Fruit fly (Drosophila melanogaster) whole organism, embryonic: ENCODE data around the gene eEF1delta.
A peak's percentile ranks its signal among the peaks of the same experiment; 100 is the strongest.

Experiments used
- Adf1 ChIP-seq: fragments of 200-800 bp; sonication (Bioruptor generic); IDR thresholded peaks from 2 replicates; pipeline ENCODE4 v1.3.6; 2022; ENCODE audit warnings: missing biosample characterization, missing genetic modification characterization
- CG12299 ChIP-seq: fragments of 200-800 bp; sonication (Bioruptor generic); optimal IDR thresholded peaks from 2 replicates; lab custom pipeline; 2018; ENCODE audit warnings: missing biosample characterization, mild to moderate bottlenecking, missing genetic modification characterization
- CG14710 ChIP-seq: fragments of 200-800 bp; sonication (Bioruptor generic); optimal IDR thresholded peaks from 3 replicates; lab custom pipeline; 2019; ENCODE audit warnings: missing biosample characterization, mild to moderate bottlenecking, missing genetic modification characterization, moderate library complexity
- CG15479 ChIP-seq: fragments of 200-800 bp; sonication (Bioruptor generic); optimal IDR thresholded peaks from 3 replicates; lab custom pipeline; 2019; ENCODE audit warnings: missing biosample characterization, mild to moderate bottlenecking, missing genetic modification characterization, moderate library complexity
- CG15601 ChIP-seq: fragments of 200-800 bp; sonication (Bioruptor generic); optimal IDR thresholded peaks from 3 replicates; lab custom pipeline; 2019; ENCODE audit warnings: missing biosample characterization, mild to moderate bottlenecking, missing genetic modification characterization, moderate library complexity
- CG1647 ChIP-seq: fragments of 200-800 bp; sonication (Bioruptor generic); optimal IDR thresholded peaks from 3 replicates; lab custom pipeline; 2016; ENCODE audit warnings: missing biosample characterization, missing genetic modification characterization
- CG17361 ChIP-seq: fragments of 200-800 bp; sonication (Bioruptor generic); IDR thresholded peaks from 3 replicates; pipeline ENCODE4 v1.3.6; 2022; ENCODE audit warnings: missing biosample characterization, missing genetic modification characterization
- CG1792 ChIP-seq: fragments of 200-800 bp; sonication (Bioruptor generic); optimal IDR thresholded peaks from 2 replicates; lab custom pipeline; 2016; ENCODE audit warnings: missing biosample characterization, missing genetic modification characterization
- CG2875 ChIP-seq: fragments of 200-800 bp; sonication (Bioruptor generic); optimal IDR thresholded peaks from 2 replicates; lab custom pipeline; 2017; ENCODE audit warnings: missing biosample characterization, mild to moderate bottlenecking, missing genetic modification characterization, missing genetic modification reagents
- CG31365 ChIP-seq: fragments of 200-800 bp; sonication (Bioruptor generic); optimal IDR thresholded peaks from 2 replicates; lab custom pipeline; 2018; ENCODE audit warnings: missing biosample characterization, mild to moderate bottlenecking, missing genetic modification characterization
- CG32767 ChIP-seq: fragments of 200-800 bp; sonication (Bioruptor generic); IDR thresholded peaks from 2 replicates; pipeline ENCODE4 v1.3.6; 2022; ENCODE audit warnings: missing biosample characterization, missing genetic modification characterization
- CG3281 ChIP-seq: fragments of 200-800 bp; sonication (Bioruptor generic); optimal IDR thresholded peaks from 3 replicates; lab custom pipeline; 2017; ENCODE audit warnings: missing biosample characterization, mild to moderate bottlenecking, missing genetic modification characterization
- CG33557 ChIP-seq: fragments of 200-800 bp; sonication (Bioruptor generic); optimal IDR thresholded peaks from 2 replicates; lab custom pipeline; 2019; ENCODE audit warnings: missing biosample characterization, mild to moderate bottlenecking, missing genetic modification characterization, moderate library complexity
- CG42726 ChIP-seq: fragments of 200-800 bp; sonication (Bioruptor generic); IDR thresholded peaks from 2 replicates; pipeline ENCODE4 v1.3.6; 2022; ENCODE audit warnings: missing biosample characterization, missing genetic modification characterization; ENCODE audit not compliant: partially characterized antibody
- CG4404 ChIP-seq: fragments of 200-800 bp; sonication (Bioruptor generic); IDR thresholded peaks from 2 replicates; pipeline ENCODE4 v1.3.6; 2022; ENCODE audit warnings: missing biosample characterization, missing genetic modification characterization
- CG4820 ChIP-seq: fragments of 200-800 bp; sonication (Bioruptor generic); optimal IDR thresholded peaks from 3 replicates; lab custom pipeline; 2016; ENCODE audit warnings: missing biosample characterization, missing genetic modification characterization
- CG4854 ChIP-seq: fragments of 200-800 bp; sonication (Bioruptor generic); optimal IDR thresholded peaks from 2 replicates; lab custom pipeline; 2016; ENCODE audit warnings: missing biosample characterization, missing genetic modification characterization, inconsistent platforms
- CG6272 ChIP-seq: fragments of 200-800 bp; sonication (Bioruptor generic); IDR thresholded peaks from 2 replicates; pipeline ENCODE4 v1.3.6; 2022; ENCODE audit warnings: missing biosample characterization, missing genetic modification characterization
- CG6683 ChIP-seq: fragments of 200-800 bp; sonication (Bioruptor generic); optimal IDR thresholded peaks from 2 replicates; lab custom pipeline; 2017; ENCODE audit warnings: missing biosample characterization, mild to moderate bottlenecking, missing genetic modification characterization, missing genetic modification reagents
- CG6791 ChIP-seq: fragments of 200-800 bp; sonication (Bioruptor generic); IDR thresholded peaks from 3 replicates; pipeline ENCODE4 v1.3.6; 2022; ENCODE audit warnings: missing biosample characterization, missing genetic modification characterization; ENCODE audit not compliant: partially characterized antibody
- CG7987 ChIP-seq: fragments of 200-800 bp; sonication (Bioruptor generic); optimal IDR thresholded peaks from 2 replicates; lab custom pipeline; 2018; ENCODE audit warnings: missing biosample characterization, mild to moderate bottlenecking, missing genetic modification characterization, moderate library complexity
- E2f2 ChIP-seq: fragments of 200-800 bp; sonication (Bioruptor generic); IDR thresholded peaks from 2 replicates; pipeline ENCODE4 v1.3.6; 2022; ENCODE audit warnings: missing biosample characterization, missing genetic modification characterization
- GATAe ChIP-seq: fragments of 200-800 bp; sonication (Bioruptor generic); conservative IDR thresholded peaks from 2 replicates; pipeline ENCODE4 v1.3.6; 2022; ENCODE audit warnings: missing biosample characterization, missing genetic modification characterization
- HHEX ChIP-seq: fragments of 200-800 bp; sonication (Bioruptor generic); optimal IDR thresholded peaks from 3 replicates; lab custom pipeline; 2017; ENCODE audit warnings: missing biosample characterization, mild to moderate bottlenecking, missing genetic modification characterization, missing genetic modification reagents
- HLH3B ChIP-seq: fragments of 200-800 bp; sonication (Bioruptor generic); IDR thresholded peaks from 2 replicates; pipeline ENCODE4 v1.3.6; 2022; ENCODE audit warnings: missing biosample characterization, missing genetic modification characterization
- HLH54F ChIP-seq: fragments of 200-800 bp; sonication (Bioruptor generic); optimal IDR thresholded peaks from 3 replicates; lab custom pipeline; 2016; ENCODE audit warnings: missing biosample characterization, missing genetic modification characterization
- MESR4 ChIP-seq: fragments of 200-800 bp; sonication (Bioruptor generic); optimal IDR thresholded peaks from 2 replicates; lab custom pipeline; 2018; ENCODE audit warnings: missing biosample characterization, mild to moderate bottlenecking, missing genetic modification characterization, moderate library complexity
- Max ChIP-seq: fragments of 200-800 bp; sonication (Bioruptor generic); optimal IDR thresholded peaks from 2 replicates; lab custom pipeline; 2016; ENCODE audit warnings: missing biosample characterization, mild to moderate bottlenecking, missing genetic modification characterization
- NK7.1 ChIP-seq: fragments of 200-800 bp; sonication (Bioruptor generic); optimal IDR thresholded peaks from 3 replicates; lab custom pipeline; 2016; ENCODE audit warnings: missing biosample characterization, missing genetic modification characterization
- Optix ChIP-seq: fragments of 200-800 bp; sonication (Bioruptor generic); IDR thresholded peaks from 3 replicates; pipeline ENCODE4 v1.3.6; 2022; ENCODE audit warnings: missing biosample characterization, missing genetic modification characterization
- Ssrp ChIP-seq: fragments of 200-800 bp; sonication (Bioruptor generic); optimal IDR thresholded peaks from 2 replicates; lab custom pipeline; 2018; ENCODE audit warnings: missing biosample characterization, mild to moderate bottlenecking, missing genetic modification characterization, moderate library complexity
- Tbp ChIP-seq: fragments of >200 bp; optimal IDR thresholded peaks from 2 replicates; lab custom pipeline; 2018; ENCODE audit warnings: missing biosample characterization, missing genetic modification characterization
- abd-A ChIP-seq: fragments of 200-800 bp; sonication (Bioruptor generic); optimal IDR thresholded peaks from 3 replicates; lab custom pipeline; 2019; ENCODE audit warnings: missing biosample characterization, mild to moderate bottlenecking, missing genetic modification characterization, moderate library complexity
- amos ChIP-seq: fragments of 200-800 bp; sonication (Bioruptor generic); IDR thresholded peaks from 2 replicates; pipeline ENCODE4 v1.3.6; 2022; ENCODE audit warnings: missing biosample characterization, missing genetic modification characterization; ENCODE audit not compliant: partially characterized antibody
- ato ChIP-seq: fragments of 200-800 bp; sonication (Bioruptor generic); IDR thresholded peaks from 2 replicates; pipeline ENCODE4 v1.3.6; 2022; ENCODE audit warnings: missing biosample characterization, missing genetic modification characterization; ENCODE audit not compliant: partially characterized antibody
- bcd ChIP-seq: fragments of 200-800 bp; sonication (Bioruptor generic); optimal IDR thresholded peaks from 2 replicates; lab custom pipeline; 2017; ENCODE audit warnings: missing biosample characterization, mild to moderate bottlenecking, missing genetic modification characterization
- bigmax ChIP-seq: fragments of 200-800 bp; sonication (Bioruptor generic); optimal IDR thresholded peaks from 2 replicates; lab custom pipeline; 2018; ENCODE audit warnings: missing biosample characterization, mild to moderate bottlenecking, missing genetic modification characterization
- caup ChIP-seq: fragments of 200-800 bp; sonication (Bioruptor generic); optimal IDR thresholded peaks from 3 replicates; lab custom pipeline; 2017; ENCODE audit warnings: missing biosample characterization, mild to moderate bottlenecking, missing genetic modification characterization, moderate library complexity; ENCODE audit not compliant: severe bottlenecking
- crol ChIP-seq: fragments of 200-800 bp; sonication (Bioruptor generic); IDR thresholded peaks from 2 replicates; pipeline ENCODE4 v1.3.6; 2022; ENCODE audit warnings: missing biosample characterization, missing genetic modification characterization
- en ChIP-seq: fragments of 200-800 bp; sonication (Bioruptor generic); optimal IDR thresholded peaks from 2 replicates; lab custom pipeline; 2016; ENCODE audit warnings: missing biosample characterization, missing genetic modification characterization
- esg ChIP-seq: fragments of 200-800 bp; sonication (Bioruptor generic); conservative IDR thresholded peaks from 2 replicates; pipeline ENCODE4 v1.3.6; 2022; ENCODE audit warnings: missing biosample characterization, missing genetic modification characterization
- exex ChIP-seq: fragments of 200-800 bp; sonication (Bioruptor generic); optimal IDR thresholded peaks from 4 replicates; lab custom pipeline; 2018; ENCODE audit warnings: missing biosample characterization, mild to moderate bottlenecking, missing genetic modification characterization, moderate library complexity
- hb ChIP-seq: fragments of 200-800 bp; sonication (Bioruptor generic); IDR thresholded peaks from 3 replicates; pipeline ENCODE4 v1.3.6; 2022; ENCODE audit warnings: missing biosample characterization, missing genetic modification characterization; ENCODE audit not compliant: partially characterized antibody
- ken ChIP-seq: fragments of 200-800 bp; sonication (Bioruptor generic); IDR thresholded peaks from 3 replicates; pipeline ENCODE4 v1.3.6; 2022; ENCODE audit warnings: missing biosample characterization, missing genetic modification characterization
- lbe ChIP-seq: fragments of 200-800 bp; sonication (Bioruptor generic); optimal IDR thresholded peaks from 2 replicates; lab custom pipeline; 2016; ENCODE audit warnings: missing biosample characterization, mild to moderate bottlenecking, missing genetic modification characterization
- pan ChIP-seq, 4 experiments: fragments of >200 bp in 3 of 4; fragments of 200-800 bp in 1 of 4; sonication (Bioruptor generic) in 1 of 4; optimal IDR thresholded peaks in 3 of 4; IDR thresholded peaks in 1 of 4; 2 replicates each; pipeline versions ENCODE4 v1.3.6 to Lab custom; 2017 to 2022; ENCODE audit warnings: missing biosample characterization in 2 of 4, missing genetic modification characterization in 2 of 4, mixed read lengths in 1 of 4
- pb ChIP-seq: fragments of 200-800 bp; sonication (Bioruptor generic); optimal IDR thresholded peaks from 3 replicates; lab custom pipeline; 2016; ENCODE audit warnings: missing biosample characterization, missing genetic modification characterization
- schlank ChIP-seq: fragments of 200-800 bp; sonication (Bioruptor generic); optimal IDR thresholded peaks from 2 replicates; lab custom pipeline; 2018; ENCODE audit warnings: missing biosample characterization, mild to moderate bottlenecking, missing genetic modification characterization
- slou ChIP-seq: fragments of 200-800 bp; sonication (Bioruptor generic); optimal IDR thresholded peaks from 3 replicates; lab custom pipeline; 2016; ENCODE audit warnings: missing biosample characterization, missing genetic modification characterization
- zfh1 ChIP-seq: fragments of 200-800 bp; sonication (Bioruptor generic); IDR thresholded peaks from 3 replicates; pipeline ENCODE4 v1.3.6; 2022; ENCODE audit warnings: missing biosample characterization, missing genetic modification characterization

eEF1delta gene

dm6 chr2L:10231092-10231494 is 1.2 kb upstream of the eEF1delta start (continued):
- TF ChIP-seq ken (no peak), CG17361 (no peak), crol (GFP tag; lab: Robert Waterston, UW) (no peak), amos (GFP tag; lab: Robert Waterston, UW) (no peak), CG6272 (GFP tag; lab: Robert Waterston, UW) (no peak), CG14710 (tag; lab: Kevin White, UChicago) (no peak), CG32767 (GFP tag; lab: Robert Waterston, UW) (no peak), zfh1 (no peak), GATAe (GFP tag; lab: Robert Waterston, UW) (no peak), CG1792 (GFP tag; lab: Kevin White, UChicago) (peak; percentile 11), en (GFP tag; lab: Kevin White, UChicago) (no peak), pb (GFP tag; lab: Kevin White, UChicago) (no peak), CG4820 (no peak), HLH3B (GFP tag; lab: Robert Waterston, UW) (0 out of 2 replicates have a peak, but pooled peaks have one; percentile 20), CG4854 (GFP tag; lab: Kevin White, UChicago) (no peak), Ssrp (tag; lab: Kevin White, UChicago) (no peak), Max (no peak), CG12299 (tag; lab: Kevin White, UChicago) (no peak), NK7.1 (GFP tag; lab: Kevin White, UChicago) (no peak), MESR4 (GFP tag; lab: Kevin White, UChicago) (no peak), lbe (GFP tag; lab: Kevin White, UChicago) (peak; percentile 57), HLH54F (GFP tag; lab: Kevin White, UChicago) (no peak), CG4404 (GFP tag; lab: Robert Waterston, UW) (no peak), bcd (GFP tag; lab: Kevin White, UChicago) (no peak), Optix (GFP tag; lab: Robert Waterston, UW) (no peak), bigmax (GFP tag; lab: Kevin White, UChicago) (no peak), CG6791 (no peak), CG15479 (GFP tag; lab: Kevin White, UChicago) (no peak), HHEX (peak; percentile 43), E2f2 (GFP tag; lab: Robert Waterston, UW) (peak; percentile 21; the same call in 1 of the 2 replicates), CG2875 (GFP tag; lab: Kevin White, UChicago) (peak; percentile 17), CG31365 (tag; lab: Kevin White, UChicago) (no peak), CG1647 (no peak), caup (GFP tag; lab: Kevin White, UChicago) (no peak), ato (GFP tag; lab: Robert Waterston, UW) (no peak), CG15601 (no peak), esg (GFP tag; lab: Robert Waterston, UW) (0 out of 2 replicates have a peak, but pooled peaks have one; percentile 12), schlank (tag; lab: Kevin White, UChicago) (no peak), CG33557 (no peak), pan (optimal IDR thresholded peaks at IDR 0.05; lab: Kevin White, UChicago) (no peak), pan (GFP tag; optimal IDR thresholded peaks at IDR 0.05 in 1 of 2, IDR thresholded peaks at IDR 0.05 in 1 of 2) (no peak), CG6683 (GFP tag; lab: Kevin White, UChicago) (no peak), CG7987 (GFP tag; lab: Kevin White, UChicago) (no peak), slou (GFP tag; lab: Kevin White, UChicago) (no peak), Tbp (GFP tag; lab: Kevin White, UChicago) (no peak), Adf1 (GFP tag; lab: Robert Waterston, UW) (no peak), exex (tag; lab: Kevin White, UChicago) (peak; percentile 32), hb (GFP tag; lab: Robert Waterston, UW) (no peak), abd-A (no peak), CG3281 (GFP tag; lab: Kevin White, UChicago) (peak; percentile 36), CG42726 (GFP tag; lab: Robert Waterston, UW) (no peak)
